Worm (Caenorhabditis elegans) whole organism, L4/young adult: ENCODE measurements around the gene cnt-2.

ENCODE experiments used
- W03F9.2 ChIP-seq: fragments of 150-350 bp; optimal IDR thresholded peaks from 2 replicates; lab custom pipeline; 2014; ENCODE audit warnings: missing biosample characterization, missing genetic modification characterization
- dao-5 ChIP-seq: sonication (generic microtip); optimal IDR thresholded peaks from 2 replicates; lab custom pipeline; 2016; ENCODE audit warnings: missing genotype, missing genetic modification characterization, moderate library complexity, missing compliant biosample characterization
- him-1 ChIP-seq: sonication (generic microtip); optimal IDR thresholded peaks from 2 replicates; lab custom pipeline; 2016; ENCODE audit warnings: missing genotype, missing genetic modification reagents, missing genetic modification characterization, missing compliant biosample characterization

Gene cnt-2

DNA sequence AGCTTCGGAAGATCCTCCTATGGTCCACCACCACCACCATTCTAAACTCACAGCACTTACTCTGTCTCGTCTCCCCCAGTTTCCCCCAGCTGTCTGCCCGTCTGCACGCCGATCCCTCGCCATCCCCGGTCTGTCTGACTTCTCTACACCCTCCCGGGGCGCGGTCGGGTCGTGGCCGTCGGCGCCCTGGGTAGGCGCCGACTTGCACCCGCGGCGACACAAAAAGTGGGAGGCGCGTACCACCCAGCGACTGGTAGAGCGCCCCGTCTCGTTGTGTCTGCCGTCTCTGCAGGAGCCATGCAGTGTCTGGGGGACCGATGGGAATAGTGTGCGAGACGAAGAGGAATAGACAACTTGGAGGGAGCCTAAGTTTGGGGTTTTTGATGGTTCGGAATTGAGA lies 20.8 kb upstream of the cnt-2 start:
- no peak for TF ChIP-seq him-1 (tag; lab: Kevin White, UChicago)
- peak; percentile 64 for TF ChIP-seq dao-5 (tag; lab: Kevin White, UChicago)
- no peak for TF ChIP-seq W03F9.2 (tag; lab: Kevin White, UChicago)

DNA sequence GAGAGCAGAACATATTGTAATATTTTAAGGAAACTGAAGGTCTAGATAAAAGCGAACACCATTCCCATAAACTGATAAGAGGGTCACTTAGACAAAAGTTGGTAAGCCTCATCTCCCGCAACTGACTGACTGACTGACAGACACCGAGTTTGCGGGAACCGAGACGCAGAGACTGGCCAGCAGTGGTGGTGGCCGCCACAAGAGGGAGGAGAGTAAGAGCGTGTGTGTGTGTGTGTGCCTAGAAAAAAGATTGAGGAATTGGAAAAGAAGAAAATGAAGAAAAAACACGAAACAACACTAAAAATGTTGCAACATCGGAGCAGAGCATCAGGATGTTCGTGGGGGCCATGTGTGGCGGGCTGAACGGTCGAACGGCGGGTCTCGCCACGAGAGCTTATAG lies 20.2 kb upstream of the cnt-2 start:
- TF ChIP-seq W03F9.2 (tag; lab: Kevin White, UChicago) (no peak), dao-5 (tag; lab: Kevin White, UChicago) (no peak), him-1 (tag; lab: Kevin White, UChicago) (no peak)

ce11 chrIII:10636493-10637031 lies 18.3 kb upstream of the cnt-2 start:
- TF ChIP-seq him-1 (tag; lab: Kevin White, UChicago) = no peak
- no peak for TF ChIP-seq W03F9.2 (tag; lab: Kevin White, UChicago)
- no peak for TF ChIP-seq dao-5 (tag; lab: Kevin White, UChicago)

- TF ChIP-seq him-1 (tag; lab: Kevin White, UChicago) (no peak), dao-5 (tag; lab: Kevin White, UChicago) (no peak), W03F9.2 (tag; lab: Kevin White, UChicago) (no peak)
Measured at ce11 chrIII:10637933-10638332, 16.9 kb upstream of the cnt-2 start.

- no peak for TF ChIP-seq him-1 (tag; lab: Kevin White, UChicago)
- TF ChIP-seq dao-5 (tag; lab: Kevin White, UChicago) = no peak
- TF ChIP-seq W03F9.2 (tag; lab: Kevin White, UChicago) = no peak
Measured at ce11 chrIII:10638339-10639021, 16.3 kb upstream of the cnt-2 start, which contains the start of gene Y39A1A.27. TSS of gene Y39A1A.27 (plus strand) at chrIII:10638971.

DNA sequence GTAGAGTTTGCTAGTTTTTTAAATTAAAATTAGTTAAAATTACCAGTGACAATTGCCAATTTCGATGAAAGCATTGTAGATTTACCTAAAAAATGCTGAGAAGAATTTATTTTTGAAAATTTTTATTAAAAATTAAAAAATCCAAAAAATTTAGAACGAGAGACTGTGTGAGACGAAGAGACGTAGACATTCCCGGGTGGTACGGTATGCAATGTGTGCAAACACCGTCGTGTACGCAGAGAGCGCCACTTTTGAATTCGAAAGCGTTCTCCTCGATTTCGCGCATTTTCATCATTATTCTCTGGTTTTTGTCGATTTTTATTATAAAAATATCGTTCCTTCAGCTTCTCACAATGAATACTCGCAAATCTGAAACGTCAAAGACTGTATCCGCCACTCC lies 12.0 kb upstream of the cnt-2 start, which contains the start of the genes dhs-11 and orc-1:
Gene dhs-11, minus strand, starts transcription at position 85 of the 400 bp plus-strand sequence.
Gene orc-1, plus strand, starts transcription at position 349 of the 400 bp plus-strand sequence.
- TF ChIP-seq dao-5 (tag; lab: Kevin White, UChicago) (no peak), W03F9.2 (tag; lab: Kevin White, UChicago) (peak; percentile 70), him-1 (tag; lab: Kevin White, UChicago) (no peak)

- TF ChIP-seq him-1 (tag; lab: Kevin White, UChicago) (no peak), dao-5 (tag; lab: Kevin White, UChicago) (no peak), W03F9.2 (tag; lab: Kevin White, UChicago) (no peak)
Measured at ce11 chrIII:10646094-10646493, 8.7 kb upstream of the cnt-2 start, which contains the start of gene orc-4. TSS of gene orc-4 (plus strand) at chrIII:10646170.

ce11 chrIII:10649219-10649618 lies 5.6 kb upstream of the cnt-2 start, which contains the start of gene emg-1:
TSS of gene emg-1 (plus strand) at chrIII:10649519.
- TF ChIP-seq dao-5 (tag; lab: Kevin White, UChicago) (no peak), him-1 (tag; lab: Kevin White, UChicago) (no peak), W03F9.2 (tag; lab: Kevin White, UChicago) (no peak)

ce11 chrIII:10651634-10652033 lies 3.2 kb upstream of the cnt-2 start:
- TF ChIP-seq W03F9.2 (tag; lab: Kevin White, UChicago) = no peak
- TF ChIP-seq him-1 (tag; lab: Kevin White, UChicago) = no peak
- TF ChIP-seq dao-5 (tag; lab: Kevin White, UChicago) = no peak

DNA sequence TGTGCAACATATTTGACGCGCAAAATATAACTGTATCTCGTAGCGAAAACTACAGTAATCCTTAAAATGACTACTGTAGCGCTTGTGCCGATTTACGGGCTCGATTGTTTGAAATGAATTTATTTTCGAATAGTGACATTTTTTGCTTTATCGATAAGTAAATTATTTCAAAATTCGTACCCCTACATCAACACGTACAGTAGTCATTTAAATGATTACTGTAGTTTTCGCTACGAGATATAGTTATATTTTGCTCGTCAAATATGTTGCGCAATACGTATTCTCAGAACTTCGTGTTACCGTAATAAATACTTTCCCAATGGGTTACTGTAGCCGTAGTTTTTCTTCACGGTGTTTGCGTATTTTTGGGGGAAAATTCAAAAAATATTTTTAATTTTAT lies 2.0 kb upstream of the cnt-2 start:
- TF ChIP-seq him-1 (tag; lab: Kevin White, UChicago) (no peak), dao-5 (tag; lab: Kevin White, UChicago) (no peak), W03F9.2 (tag; lab: Kevin White, UChicago) (no peak)

- TF ChIP-seq dao-5 (tag; lab: Kevin White, UChicago) (no peak), him-1 (tag; lab: Kevin White, UChicago) (no peak), W03F9.2 (tag; lab: Kevin White, UChicago) (no peak)
Measured at ce11 chrIII:10653479-10653878, 1.3 kb upstream of the cnt-2 start.

ce11 chrIII:10656069-10656468 lies 1.3 kb downstream of the cnt-2 start:
- TF ChIP-seq W03F9.2 (tag; lab: Kevin White, UChicago) = no peak
- TF ChIP-seq him-1 (tag; lab: Kevin White, UChicago) = no peak
- no peak for TF ChIP-seq dao-5 (tag; lab: Kevin White, UChicago)

ce11 chrIII:10657661-10658060 lies 2.8 kb downstream of the cnt-2 start:
- no peak for TF ChIP-seq W03F9.2 (tag; lab: Kevin White, UChicago)
- TF ChIP-seq him-1 (tag; lab: Kevin White, UChicago) = no peak
- no peak for TF ChIP-seq dao-5 (tag; lab: Kevin White, UChicago)
